Fruit fly (Drosophila melanogaster) whole organism, embryonic: ENCODE data around the gene CG34116.

Experiments used
- CG10147 ChIP-seq: fragments of 200-800 bp; sonication (Bioruptor generic); optimal IDR thresholded peaks from 2 replicates; lab custom pipeline; 2019; ENCODE audit warnings: missing biosample characterization, mild to moderate bottlenecking, missing genetic modification characterization, moderate library complexity
- CG10366 ChIP-seq: fragments of 200-800 bp; sonication (Bioruptor generic); IDR thresholded peaks from 2 replicates; pipeline ENCODE4 v1.3.6; 2022; ENCODE audit warnings: missing biosample characterization, missing genetic modification characterization
- CG11398 ChIP-seq: fragments of 200-800 bp; sonication (Bioruptor generic); optimal IDR thresholded peaks from 2 replicates; lab custom pipeline; 2016; ENCODE audit warnings: missing biosample characterization, missing genetic modification characterization
- CG11456 ChIP-seq: fragments of 200-800 bp; sonication (Bioruptor generic); IDR thresholded peaks from 3 replicates; pipeline ENCODE4 v1.3.6; 2022; ENCODE audit warnings: missing biosample characterization, missing genetic modification characterization
- CG12155 ChIP-seq: fragments of 200-800 bp; sonication (Bioruptor generic); optimal IDR thresholded peaks from 3 replicates; lab custom pipeline; 2016; ENCODE audit warnings: missing biosample characterization, missing genetic modification characterization
- CG14965 ChIP-seq: fragments of 200-800 bp; sonication (Bioruptor generic); optimal IDR thresholded peaks from 2 replicates; lab custom pipeline; 2016; ENCODE audit warnings: missing biosample characterization, missing genetic modification characterization, borderline replicate concordance
- CG17612 ChIP-seq: fragments of 200-800 bp; sonication (Bioruptor generic); IDR thresholded peaks from 2 replicates; pipeline ENCODE4 v1.3.6; 2022; ENCODE audit warnings: missing biosample characterization, missing genetic modification characterization
- CG4282 ChIP-seq: fragments of 200-800 bp; sonication (Bioruptor generic); optimal IDR thresholded peaks from 2 replicates; lab custom pipeline; 2016; ENCODE audit warnings: missing biosample characterization, missing genetic modification characterization
- CG43689 ChIP-seq: fragments of 200-800 bp; sonication (Bioruptor generic); IDR thresholded peaks from 2 replicates; pipeline ENCODE4 v1.3.6; 2022; ENCODE audit warnings: missing biosample characterization, missing genetic modification characterization
- CG4404 ChIP-seq: fragments of 200-800 bp; sonication (Bioruptor generic); IDR thresholded peaks from 2 replicates; pipeline ENCODE4 v1.3.6; 2022; ENCODE audit warnings: missing biosample characterization, missing genetic modification characterization
- CG5245 ChIP-seq: fragments of 200-800 bp; sonication (Bioruptor generic); optimal IDR thresholded peaks from 3 replicates; lab custom pipeline; 2016; ENCODE audit warnings: missing biosample characterization, missing genetic modification characterization
- CG6654 ChIP-seq: fragments of 200-800 bp; sonication (Bioruptor generic); optimal IDR thresholded peaks from 2 replicates; lab custom pipeline; 2017; ENCODE audit warnings: missing biosample characterization, mild to moderate bottlenecking, missing genetic modification characterization
- CG7928 ChIP-seq: fragments of 200-800 bp; sonication (Bioruptor generic); optimal IDR thresholded peaks from 2 replicates; lab custom pipeline; 2017; ENCODE audit warnings: missing biosample characterization, mild to moderate bottlenecking, missing genetic modification characterization
- Dfd ChIP-seq, 2 experiments: fragments of >200 bp; optimal IDR thresholded peaks; 2 replicates each; lab custom pipeline; 2017; ENCODE audit warnings: missing biosample characterization in 2 of 2, missing genetic modification characterization in 2 of 2
- Drgx ChIP-seq: fragments of 200-800 bp; sonication (Bioruptor generic); IDR thresholded peaks from 2 replicates; pipeline ENCODE4 v1.3.6; 2022; ENCODE audit warnings: missing biosample characterization, missing genetic modification characterization
- Ets97D ChIP-seq: fragments of 200-800 bp; sonication (Bioruptor generic); optimal IDR thresholded peaks from 3 replicates; lab custom pipeline; 2016; ENCODE audit warnings: missing biosample characterization, missing genetic modification characterization
- Gsc ChIP-seq: fragments of 200-800 bp; sonication (Bioruptor generic); IDR thresholded peaks from 2 replicates; pipeline ENCODE4 v1.3.6; 2022; ENCODE audit warnings: missing biosample characterization, missing genetic modification characterization
- Jarid2 ChIP-seq: fragments of 200-800 bp; sonication (Bioruptor generic); optimal IDR thresholded peaks from 3 replicates; lab custom pipeline; 2017; ENCODE audit warnings: mild to moderate bottlenecking, missing biosample characterization, missing genetic modification reagents, missing genetic modification characterization
- Mrtf ChIP-seq: fragments of 200-800 bp; sonication (Bioruptor generic); IDR thresholded peaks from 3 replicates; pipeline ENCODE4 v1.3.6; 2022; ENCODE audit warnings: missing biosample characterization, missing genetic modification characterization
- NC2α ChIP-seq: fragments of 200-800 bp; sonication (Bioruptor generic); optimal IDR thresholded peaks from 2 replicates; lab custom pipeline; 2016; ENCODE audit warnings: missing biosample characterization, missing genetic modification characterization
- NK7.1 ChIP-seq: fragments of 200-800 bp; sonication (Bioruptor generic); optimal IDR thresholded peaks from 3 replicates; lab custom pipeline; 2016; ENCODE audit warnings: missing biosample characterization, missing genetic modification characterization
- Neu2 ChIP-seq: fragments of 200-800 bp; sonication (Bioruptor generic); optimal IDR thresholded peaks from 3 replicates; lab custom pipeline; 2016; ENCODE audit warnings: missing biosample characterization, missing genetic modification characterization, borderline replicate concordance
- PHDP ChIP-seq: fragments of 200-800 bp; sonication (Bioruptor generic); optimal IDR thresholded peaks from 3 replicates; lab custom pipeline; 2018; ENCODE audit warnings: missing biosample characterization, mild to moderate bottlenecking, missing genetic modification characterization, moderate library complexity
- Side ChIP-seq: fragments of 200-800 bp; sonication (Bioruptor generic); optimal IDR thresholded peaks from 2 replicates; lab custom pipeline; 2016; ENCODE audit warnings: missing biosample characterization, missing genetic modification characterization
- Sin3A ChIP-seq: fragments of >200 bp; optimal IDR thresholded peaks from 2 replicates; lab custom pipeline; 2018
- Sox100B ChIP-seq: fragments of 200-800 bp; sonication (Bioruptor generic); optimal IDR thresholded peaks from 3 replicates; lab custom pipeline; 2018; ENCODE audit warnings: missing biosample characterization, mild to moderate bottlenecking, missing genetic modification characterization
- TFAM ChIP-seq: fragments of 200-800 bp; sonication (Bioruptor generic); optimal IDR thresholded peaks from 2 replicates; lab custom pipeline; 2017; ENCODE audit warnings: missing biosample characterization, missing genetic modification characterization, inconsistent platforms
- Xrp1 ChIP-seq: fragments of 200-800 bp; sonication (Bioruptor generic); IDR thresholded peaks from 2 replicates; pipeline ENCODE4 v1.3.6; 2022; ENCODE audit warnings: missing biosample characterization, missing genetic modification characterization
- abd-A ChIP-seq: fragments of 200-800 bp; sonication (Bioruptor generic); optimal IDR thresholded peaks from 3 replicates; lab custom pipeline; 2019; ENCODE audit warnings: missing biosample characterization, mild to moderate bottlenecking, missing genetic modification characterization, moderate library complexity
- ac ChIP-seq: fragments of 200-800 bp; sonication (Bioruptor generic); optimal IDR thresholded peaks from 3 replicates; lab custom pipeline; 2017; ENCODE audit warnings: missing biosample characterization, mild to moderate bottlenecking, missing genetic modification characterization
- ap ChIP-seq: fragments of 200-800 bp; sonication (Bioruptor generic); IDR thresholded peaks from 2 replicates; pipeline ENCODE4 v1.3.6; 2022; ENCODE audit warnings: missing biosample characterization, missing genetic modification characterization
- bcd ChIP-seq: fragments of 200-800 bp; sonication (Bioruptor generic); optimal IDR thresholded peaks from 2 replicates; lab custom pipeline; 2017; ENCODE audit warnings: missing biosample characterization, mild to moderate bottlenecking, missing genetic modification characterization
- cas ChIP-seq: fragments of 200-800 bp; sonication (Bioruptor generic); IDR thresholded peaks from 2 replicates; pipeline ENCODE4 v1.3.6; 2022; ENCODE audit warnings: missing biosample characterization, missing genetic modification characterization
- chn ChIP-seq: fragments of 200-800 bp; sonication (Bioruptor generic); optimal IDR thresholded peaks from 2 replicates; lab custom pipeline; 2016; ENCODE audit warnings: missing biosample characterization, missing genetic modification characterization
- ems ChIP-seq: fragments of 200-800 bp; sonication (Bioruptor generic); optimal IDR thresholded peaks from 3 replicates; lab custom pipeline; 2016; ENCODE audit warnings: missing biosample characterization, missing genetic modification characterization
- exex ChIP-seq: fragments of 200-800 bp; sonication (Bioruptor generic); optimal IDR thresholded peaks from 4 replicates; lab custom pipeline; 2018; ENCODE audit warnings: missing biosample characterization, mild to moderate bottlenecking, missing genetic modification characterization, moderate library complexity
- gro ChIP-seq: fragments of 200-800 bp; sonication (Bioruptor generic); optimal IDR thresholded peaks from 2 replicates; lab custom pipeline; 2016; ENCODE audit warnings: missing biosample characterization, missing genetic modification characterization
- hth ChIP-seq: fragments of >200 bp; optimal IDR thresholded peaks from 2 replicates; lab custom pipeline; 2017; ENCODE audit warnings: inconsistent platforms
- lab ChIP-seq: fragments of 200-800 bp; sonication (Bioruptor generic); optimal IDR thresholded peaks from 3 replicates; lab custom pipeline; 2017; ENCODE audit warnings: missing biosample characterization, missing genetic modification characterization, mild to moderate bottlenecking, moderate library complexity, missing genetic modification reagents
- lola ChIP-seq, 3 experiments: fragments of >200 bp in 2 of 3; fragments of 200-800 bp in 1 of 3; sonication (Bioruptor generic) in 1 of 3; optimal IDR thresholded peaks; 2 replicates each; lab custom pipeline; 2017 to 2019; ENCODE audit warnings: missing biosample characterization in 3 of 3, missing genetic modification characterization in 3 of 3, mild to moderate bottlenecking in 1 of 3, moderate library complexity in 1 of 3
- oc ChIP-seq: fragments of 200-800 bp; sonication (Bioruptor generic); optimal IDR thresholded peaks from 2 replicates; lab custom pipeline; 2018; ENCODE audit warnings: missing biosample characterization, mild to moderate bottlenecking, missing genetic modification characterization, moderate library complexity
- org-1 ChIP-seq: fragments of 200-800 bp; sonication (Bioruptor generic); optimal IDR thresholded peaks from 2 replicates; lab custom pipeline; 2017; ENCODE audit warnings: missing biosample characterization, missing genetic modification characterization
- phol ChIP-seq: fragments of 200-800 bp; sonication (Bioruptor generic); optimal IDR thresholded peaks from 3 replicates; lab custom pipeline; 2018; ENCODE audit warnings: missing biosample characterization, mild to moderate bottlenecking, missing genetic modification characterization, moderate library complexity
- pita ChIP-seq: fragments of 200-800 bp; sonication (Bioruptor generic); optimal IDR thresholded peaks from 2 replicates; lab custom pipeline; 2017; ENCODE audit warnings: missing biosample characterization, mild to moderate bottlenecking, missing genetic modification characterization
- row ChIP-seq: fragments of 200-800 bp; sonication (Bioruptor generic); IDR thresholded peaks from 3 replicates; pipeline ENCODE4 v1.3.6; 2022; ENCODE audit warnings: missing biosample characterization, missing genetic modification characterization
- sens ChIP-seq: fragments of 200-800 bp; sonication (Bioruptor generic); peaks from one replicate; lab custom pipeline; 2016; ENCODE audit warnings: missing biosample characterization, missing genetic modification characterization
- sima ChIP-seq: fragments of 200-800 bp; sonication (Bioruptor generic); optimal IDR thresholded peaks from 2 replicates; lab custom pipeline; 2016; ENCODE audit warnings: missing biosample characterization, missing genetic modification characterization
- so ChIP-seq: fragments of 200-800 bp; sonication (Bioruptor generic); IDR thresholded peaks from 3 replicates; pipeline ENCODE4 v1.3.6; 2022; ENCODE audit warnings: missing biosample characterization, missing genetic modification characterization
- sr ChIP-seq: fragments of 200-800 bp; sonication (Bioruptor generic); IDR thresholded peaks from 3 replicates; pipeline ENCODE4 v1.3.6; 2022; ENCODE audit warnings: missing biosample characterization, missing genetic modification characterization
- ssp ChIP-seq: fragments of 200-800 bp; sonication (Bioruptor generic); IDR thresholded peaks from 2 replicates; pipeline ENCODE4 v1.3.6; 2022; ENCODE audit warnings: missing biosample characterization, missing genetic modification characterization
- tio ChIP-seq: fragments of 200-800 bp; sonication (Bioruptor generic); optimal IDR thresholded peaks from 2 replicates; lab custom pipeline; 2017; ENCODE audit warnings: missing biosample characterization, missing genetic modification characterization, inconsistent platforms

The CG34116 gene

dm6 chr3L:19845047-19845906, 39.4 kb upstream of the CG34116 start, which contains the start of gene Papss (continued):
- TF ChIP-seq Sox100B (GFP tag; lab: Kevin White, UChicago) = no peak
- no peak for TF ChIP-seq tio (GFP tag; lab: Kevin White, UChicago)
- no peak for TF ChIP-seq CG4282 (GFP tag; lab: Kevin White, UChicago)
- TF ChIP-seq CG5245 = no peak
- no peak for TF ChIP-seq NK7.1
- TF ChIP-seq CG6654 (GFP tag; lab: Kevin White, UChicago) = no peak
- TF ChIP-seq Drgx = no peak
- no peak for TF ChIP-seq chn (GFP tag; lab: Kevin White, UChicago)
- TF ChIP-seq TFAM (GFP tag; lab: Kevin White, UChicago) = no peak
- TF ChIP-seq Sin3A (lab: Kevin White, UChicago) = no peak
- TF ChIP-seq so = no peak
- TF ChIP-seq hth (lab: Kevin White, UChicago) = no peak
- no peak for TF ChIP-seq CG17612 (GFP tag; lab: Robert Waterston, UW)
- no peak for TF ChIP-seq CG14965 (GFP tag; lab: Kevin White, UChicago)
- no peak for TF ChIP-seq CG12155 (GFP tag; lab: Kevin White, UChicago)
- peak; percentile 25 for TF ChIP-seq PHDP (tag; lab: Kevin White, UChicago)
- TF ChIP-seq NC2α (GFP tag; lab: Kevin White, UChicago) = no peak
- TF ChIP-seq ap (GFP tag; lab: Robert Waterston, UW) = no peak
- no peak for TF ChIP-seq exex
- no peak for TF ChIP-seq bcd (GFP tag; lab: Kevin White, UChicago)
- no peak for TF ChIP-seq CG43689
- TF ChIP-seq Mrtf (GFP tag; lab: Robert Waterston, UW) = no peak
- no peak for TF ChIP-seq ac (GFP tag; lab: Kevin White, UChicago)
- TF ChIP-seq Gsc (GFP tag; lab: Robert Waterston, UW) = no peak
- peak; percentile 58 for TF ChIP-seq Xrp1
- TF ChIP-seq lab (GFP tag; lab: Kevin White, UChicago) = peak; percentile 86
- no peak for TF ChIP-seq CG11456
- TF ChIP-seq Dfd (GFP tag; optimal IDR thresholded peaks at IDR 0.05; lab: Kevin White, UChicago) = no peak
- TF ChIP-seq gro = no peak
- TF ChIP-seq ssp (GFP tag; lab: Robert Waterston, UW) = no peak
- TF ChIP-seq Jarid2 (GFP tag; lab: Kevin White, UChicago) = no peak
- TF ChIP-seq CG7928 (GFP tag; lab: Kevin White, UChicago) = no peak
- peak in 1 of 3 experiments; percentile 26 for TF ChIP-seq lola (GFP tag; optimal IDR thresholded peaks at IDR 0.05; lab: Kevin White, UChicago)
- TF ChIP-seq CG11398 = no peak
- TF ChIP-seq pita (GFP tag; lab: Kevin White, UChicago) = no peak
- TF ChIP-seq sima = no peak
- no peak for TF ChIP-seq Ets97D (GFP tag; lab: Kevin White, UChicago)
- peak; percentile 89 for TF ChIP-seq row (GFP tag; lab: Robert Waterston, UW)
- TF ChIP-seq Side (GFP tag; lab: Kevin White, UChicago) = no peak
- TF ChIP-seq Neu2 (GFP tag; lab: Kevin White, UChicago) = no peak
- peak; percentile 82 for TF ChIP-seq sens (GFP tag; lab: Kevin White, UChicago)
- no peak for TF ChIP-seq CG10366 (GFP tag; lab: Robert Waterston, UW)
- TF ChIP-seq CG10147 (GFP tag; lab: Kevin White, UChicago) = no peak
- TF ChIP-seq sr = peak; percentile 33; the same call in 2 of the 3 replicates
- TF ChIP-seq org-1 (GFP tag; lab: Kevin White, UChicago) = peak; percentile 66
- no peak for TF ChIP-seq cas (GFP tag; lab: Robert Waterston, UW)
- peak; percentile 40 for TF ChIP-seq phol
- no peak for TF ChIP-seq abd-A (tag; lab: Kevin White, UChicago)
- TF ChIP-seq oc (tag; lab: Kevin White, UChicago) = no peak
- TF ChIP-seq CG4404 (GFP tag; lab: Robert Waterston, UW) = no peak
- no peak for TF ChIP-seq ems
